Worm (Caenorhabditis elegans) whole organism, late embryonic: ENCODE results near the gene C49C3.21.

ENCODE experiments used
- C38D4.7 ChIP-seq: fragments of 200-800 bp; sonication (Bioruptor generic); optimal IDR thresholded peaks from 2 replicates; lab custom pipeline; 2018; ENCODE audit warnings: mild to moderate bottlenecking, missing genetic modification characterization, moderate library complexity, missing compliant biosample characterization
- ama-1 ChIP-seq: fragments of 150-350 bp; optimal IDR thresholded peaks from 2 replicates; lab custom pipeline; 2014
- elt-2 ChIP-seq: sonication (generic microtip); optimal IDR thresholded peaks from 2 replicates; lab custom pipeline; 2016; ENCODE audit warnings: missing genetic modification reagents, missing genetic modification characterization, missing compliant biosample characterization
- fkh-10 ChIP-seq: fragments of 150-350 bp; optimal IDR thresholded peaks from 2 replicates; lab custom pipeline; 2014; ENCODE audit warnings: missing biosample characterization, missing genetic modification reagents, missing genetic modification characterization
- fkh-6 ChIP-seq: sonication (generic microtip); optimal IDR thresholded peaks from 2 replicates; lab custom pipeline; 2016; ENCODE audit warnings: missing genetic modification characterization, missing compliant biosample characterization
- hlh-13 ChIP-seq: fragments of 200-800 bp; sonication (Bioruptor generic); optimal IDR thresholded peaks from 2 replicates; lab custom pipeline; 2018; ENCODE audit warnings: mild to moderate bottlenecking, missing genetic modification characterization, missing compliant biosample characterization
- hlh-6 ChIP-seq: sonication (generic microtip); optimal IDR thresholded peaks from 2 replicates; lab custom pipeline; 2016; ENCODE audit warnings: missing genotype, missing genetic modification characterization, missing compliant biosample characterization
- pha-4 ChIP-seq: fragments of 150-350 bp; optimal IDR thresholded peaks from 2 replicates; lab custom pipeline; 2018; ENCODE audit warnings: missing biosample characterization, missing genetic modification reagents, missing genetic modification characterization
- rnt-1 ChIP-seq: sonication (generic microtip); optimal IDR thresholded peaks from 2 replicates; lab custom pipeline; 2016; ENCODE audit warnings: missing genetic modification characterization, missing compliant biosample characterization
- tbx-2 ChIP-seq: sonication (generic microtip); optimal IDR thresholded peaks from 2 replicates; lab custom pipeline; 2016; ENCODE audit warnings: missing genetic modification characterization, missing compliant biosample characterization
- ttx-3 ChIP-seq: sonication (generic microtip); optimal IDR thresholded peaks from 2 replicates; lab custom pipeline; 2016; ENCODE audit warnings: missing genetic modification reagents, missing genetic modification characterization, missing compliant biosample characterization
- unc-3 ChIP-seq, 2 experiments: fragments of 200-800 bp in 1 of 2; sonication (Bioruptor generic) in 1 of 2; sonication (generic microtip) in 1 of 2; conservative IDR thresholded peaks in 1 of 2; optimal IDR thresholded peaks in 1 of 2; 2 replicates each; pipeline versions ENCODE4 v1.3.6 to Lab custom; 2016 to 2022; ENCODE audit warnings: missing compliant biosample characterization in 2 of 2, missing genetic modification characterization in 2 of 2, missing genetic modification reagents in 1 of 2
- unc-55 ChIP-seq: sonication (generic microtip); optimal IDR thresholded peaks from 2 replicates; lab custom pipeline; 2017; ENCODE audit warnings: missing biosample characterization, missing genetic modification reagents, missing genetic modification characterization
- unc-86 ChIP-seq: sonication (generic microtip); optimal IDR thresholded peaks from 2 replicates; lab custom pipeline; 2016; ENCODE audit warnings: missing genetic modification characterization, missing compliant biosample characterization

DNA sequence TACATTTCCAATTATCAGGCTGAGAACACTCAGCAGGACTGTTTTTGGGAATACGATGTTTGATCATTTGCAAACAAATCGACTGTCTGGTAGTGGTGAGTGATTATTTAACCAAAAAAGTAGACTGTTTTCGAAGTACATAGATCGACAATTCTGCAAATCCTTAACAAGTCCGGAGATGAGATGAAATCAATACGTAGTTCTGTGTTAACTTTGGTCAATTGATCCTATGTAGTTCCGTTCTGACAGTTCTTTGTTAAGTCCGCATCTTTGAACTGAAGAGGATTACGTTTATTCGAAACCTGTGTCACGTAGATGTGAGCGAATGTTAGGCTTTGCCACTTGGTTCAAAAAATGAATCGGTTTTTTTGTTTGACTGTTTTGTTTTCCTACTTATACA is 8.8 kb downstream of the C49C3.21 start, which contains the start of gene clec-199:
- TF ChIP-seq unc-55 (GFP tag; lab: Kevin White, UChicago) (no peak), fkh-6 (tag; lab: Kevin White, UChicago) (no peak), rnt-1 (tag; lab: Kevin White, UChicago) (no peak), fkh-10 (GFP tag; lab: Kevin White, UChicago) (no peak), unc-3 (GFP tag; conservative IDR thresholded peaks at IDR 0.05; lab: Robert Waterston, UW) (no peak), unc-3 (tag; optimal IDR thresholded peaks at IDR 0.05; lab: Kevin White, UChicago) (no peak), ttx-3 (tag; lab: Kevin White, UChicago) (no peak), pha-4 (no peak), hlh-13 (no peak), elt-2 (no peak), unc-86 (tag; lab: Kevin White, UChicago) (no peak), tbx-2 (tag; lab: Kevin White, UChicago) (no peak), ama-1 (no peak), hlh-6 (tag; lab: Kevin White, UChicago) (no peak), C38D4.7 (GFP tag; lab: Kevin White, UChicago) (no peak)
